Fruit fly (Drosophila melanogaster) whole organism, wandering third instar larva: ENCODE data around the gene CG42299.

ENCODE experiments used
- Abd-B ChIP-seq: fragments of >200 bp; optimal IDR thresholded peaks from 2 replicates; lab custom pipeline; 2017; ENCODE audit warnings: missing biosample characterization, missing genetic modification characterization
- CG32264 ChIP-seq: fragments of 200-800 bp; sonication (Bioruptor generic); optimal IDR thresholded peaks from 2 replicates; lab custom pipeline; 2016; ENCODE audit warnings: missing biosample characterization, missing genetic modification characterization
- CG9705 ChIP-seq: fragments of 200-800 bp; sonication (Bioruptor generic); optimal IDR thresholded peaks from 2 replicates; lab custom pipeline; 2018; ENCODE audit warnings: missing biosample characterization, mild to moderate bottlenecking, missing genetic modification characterization
- CrebA ChIP-seq: fragments of 200-800 bp; sonication (Bioruptor generic); optimal IDR thresholded peaks from 2 replicates; lab custom pipeline; 2016; ENCODE audit warnings: missing biosample characterization, mild to moderate bottlenecking, missing genetic modification characterization, borderline replicate concordance
- Dfd ChIP-seq: fragments of >200 bp; optimal IDR thresholded peaks from 2 replicates; lab custom pipeline; 2017; ENCODE audit warnings: missing biosample characterization, missing genetic modification characterization
- Dif ChIP-seq: fragments of 200-275, 200-300 bp; sonication (Bioruptor generic); optimal IDR thresholded peaks from 2 replicates; lab custom pipeline; 2018; ENCODE audit warnings: missing biosample characterization, missing genetic modification characterization; ENCODE audit not compliant: partially characterized antibody
- GATAd ChIP-seq: sonication (Bioruptor generic); optimal IDR thresholded peaks from 2 replicates; lab custom pipeline; 2016; ENCODE audit warnings: missing biosample characterization, missing genetic modification characterization
- HLH106 ChIP-seq: fragments of 200-800 bp; optimal IDR thresholded peaks from 3 replicates; lab custom pipeline; 2019; ENCODE audit warnings: missing biosample characterization, mild to moderate bottlenecking, missing genetic modification characterization, moderate library complexity
- Hnf4 ChIP-seq: fragments of 200-800 bp; sonication (Bioruptor generic); optimal IDR thresholded peaks from 2 replicates; lab custom pipeline; 2016; ENCODE audit warnings: missing biosample characterization, mild to moderate bottlenecking, missing genetic modification characterization
- Hr78 ChIP-seq: fragments of >200 bp; optimal IDR thresholded peaks from 2 replicates; lab custom pipeline; 2017; ENCODE audit warnings: missing biosample characterization, missing genetic modification characterization
- Hr83 ChIP-seq: fragments of 200-300 bp; sonication (Bioruptor generic); optimal IDR thresholded peaks from 2 replicates; lab custom pipeline; 2016; ENCODE audit warnings: missing biosample characterization, mild to moderate bottlenecking, missing genetic modification characterization, moderate library complexity; ENCODE audit not compliant: poor library complexity, severe bottlenecking
- Jra ChIP-seq: sonication (Bioruptor generic); optimal IDR thresholded peaks from 2 replicates; lab custom pipeline; 2016; ENCODE audit warnings: missing biosample characterization, missing genetic modification characterization
- Mio ChIP-seq: sonication (Bioruptor generic); optimal IDR thresholded peaks from 2 replicates; lab custom pipeline; 2016; ENCODE audit warnings: missing biosample characterization, missing genetic modification characterization
- Myc ChIP-seq: fragments of >200 bp; optimal IDR thresholded peaks from 2 replicates; lab custom pipeline; 2017
- N ChIP-seq: fragments of >200 bp; optimal IDR thresholded peaks from 2 replicates; lab custom pipeline; 2018; ENCODE audit warnings: missing biosample characterization, missing external identifiers, missing genetic modification characterization
- OdsH ChIP-seq: fragments of 200-800 bp; sonication (Bioruptor generic); optimal IDR thresholded peaks from 2 replicates; lab custom pipeline; 2016; ENCODE audit warnings: missing biosample characterization, mild to moderate bottlenecking, missing genetic modification characterization
- Rel ChIP-seq, 2 experiments: fragments of 200-800 bp; sonication (Bioruptor generic) in 1 of 2; optimal IDR thresholded peaks; 2 replicates in 1 of 2; 3 replicates in 1 of 2; lab custom pipeline; 2016 to 2019; ENCODE audit warnings: mild to moderate bottlenecking in 2 of 2, missing biosample characterization in 2 of 2, missing genetic modification characterization in 2 of 2, moderate library complexity in 1 of 2
- Sp1 ChIP-seq: fragments of 200-800 bp; sonication (Bioruptor generic); optimal IDR thresholded peaks from 3 replicates; lab custom pipeline; 2019; ENCODE audit warnings: missing biosample characterization, mild to moderate bottlenecking, missing genetic modification characterization, moderate library complexity
- Vsx2 ChIP-seq: fragments of 200-300, 225-300 bp; sonication (Bioruptor generic); optimal IDR thresholded peaks from 2 replicates; lab custom pipeline; 2018; ENCODE audit warnings: missing biosample characterization, missing genetic modification characterization; ENCODE audit not compliant: partially characterized antibody
- br ChIP-seq: fragments of 200-800 bp; sonication (Bioruptor generic); optimal IDR thresholded peaks from 2 replicates; lab custom pipeline; 2016; ENCODE audit warnings: missing biosample characterization, missing genetic modification characterization
- brk ChIP-seq: fragments of 200-800 bp; sonication (Bioruptor generic); optimal IDR thresholded peaks from 2 replicates; lab custom pipeline; 2016; ENCODE audit warnings: missing biosample characterization, mild to moderate bottlenecking, missing genetic modification characterization
- dl ChIP-seq, 2 experiments: fragments of 175-275, 200-275 bp in 1 of 2; fragments of 200-275 bp in 1 of 2; sonication (Bioruptor generic); optimal IDR thresholded peaks; lab custom pipeline; 2018; ENCODE audit warnings: mild to moderate bottlenecking in 2 of 2, missing biosample characterization in 2 of 2, missing genetic modification characterization in 2 of 2, moderate library complexity in 2 of 2; ENCODE audit not compliant: partially characterized antibody in 2 of 2, insufficient read depth in 1 of 2
- dmrt93B ChIP-seq: fragments of 200-800 bp; sonication (Bioruptor generic); optimal IDR thresholded peaks from 2 replicates; lab custom pipeline; 2018; ENCODE audit warnings: missing biosample characterization, mild to moderate bottlenecking, missing genetic modification characterization
- dsf ChIP-seq: sonication (Bioruptor generic); optimal IDR thresholded peaks from 2 replicates; lab custom pipeline; 2016; ENCODE audit warnings: missing biosample characterization, missing genetic modification characterization, borderline replicate concordance
- ey ChIP-seq: fragments of 200-800 bp; sonication (Bioruptor generic); optimal IDR thresholded peaks from 2 replicates; lab custom pipeline; 2016; ENCODE audit warnings: missing biosample characterization, missing genetic modification characterization
- foxo ChIP-seq, 2 experiments: fragments of 200-800 bp; sonication (Bioruptor generic); optimal IDR thresholded peaks; 2 replicates in 1 of 2; 3 replicates in 1 of 2; lab custom pipeline; 2016 to 2017; ENCODE audit warnings: missing biosample characterization in 2 of 2, missing genetic modification characterization in 2 of 2
- fru ChIP-seq: fragments of 200-800 bp; sonication (Bioruptor generic); optimal IDR thresholded peaks from 3 replicates; lab custom pipeline; 2016; ENCODE audit warnings: missing biosample characterization, mild to moderate bottlenecking, missing genetic modification characterization
- h ChIP-seq: fragments of 200-800 bp; sonication (Bioruptor generic); optimal IDR thresholded peaks from 3 replicates; lab custom pipeline; 2016; ENCODE audit warnings: missing biosample characterization, mild to moderate bottlenecking, missing genetic modification characterization
- jim ChIP-seq: fragments of 175-275, 200-325 bp; sonication (Bioruptor generic); optimal IDR thresholded peaks from 2 replicates; lab custom pipeline; 2016; ENCODE audit warnings: missing biosample characterization, mild to moderate bottlenecking, missing genetic modification characterization
- lola ChIP-seq: fragments of >200 bp; optimal IDR thresholded peaks from 2 replicates; lab custom pipeline; 2017; ENCODE audit warnings: missing biosample characterization, missing genetic modification characterization
- pan ChIP-seq: fragments of >200 bp; optimal IDR thresholded peaks from 2 replicates; lab custom pipeline; 2017
- psq ChIP-seq: fragments of 200-800 bp; sonication (Bioruptor generic); optimal IDR thresholded peaks from 3 replicates; lab custom pipeline; 2017; ENCODE audit warnings: missing biosample characterization, mild to moderate bottlenecking, missing genetic modification characterization, moderate library complexity
- rgr ChIP-seq: fragments of 200-800 bp; sonication (Bioruptor generic); optimal IDR thresholded peaks from 3 replicates; lab custom pipeline; 2016; ENCODE audit warnings: missing biosample characterization, mild to moderate bottlenecking, missing genetic modification characterization
- sage ChIP-seq: fragments of 200-800 bp; sonication (Bioruptor generic); optimal IDR thresholded peaks from 2 replicates; lab custom pipeline; 2016; ENCODE audit warnings: missing biosample characterization, mild to moderate bottlenecking, missing genetic modification characterization
- sv ChIP-seq: fragments of 200-800 bp; sonication (Bioruptor generic); optimal IDR thresholded peaks from 3 replicates; lab custom pipeline; 2016; ENCODE audit warnings: missing biosample characterization, missing genetic modification characterization
- tai ChIP-seq: sonication (Bioruptor generic); optimal IDR thresholded peaks from 2 replicates; lab custom pipeline; 2016; ENCODE audit warnings: missing biosample characterization, missing genetic modification characterization
- usp ChIP-seq: fragments of >200 bp; optimal IDR thresholded peaks from 2 replicates; lab custom pipeline; 2017; ENCODE audit warnings: missing biosample characterization, missing genetic modification characterization
- woc ChIP-seq: sonication (Bioruptor generic); optimal IDR thresholded peaks from 2 replicates; lab custom pipeline; 2016; ENCODE audit warnings: missing biosample characterization, mild to moderate bottlenecking, missing genetic modification characterization

Gene CG42299

dm6 chrX:15620439-15621227 is 45.1 kb upstream of the CG42299 start:
- no peak for TF ChIP-seq tai
- no peak for TF ChIP-seq Rel (GFP tag; optimal IDR thresholded peaks at IDR 0.05; lab: Kevin White, UChicago)
- no peak for TF ChIP-seq Rel (tag; optimal IDR thresholded peaks at IDR 0.05; lab: Kevin White, UChicago)
- TF ChIP-seq Hr78: no peak
- TF ChIP-seq Abd-B (GFP tag; lab: Kevin White, UChicago): no peak
- no peak for TF ChIP-seq foxo (GFP tag; optimal IDR thresholded peaks at IDR 0.05; lab: Kevin White, UChicago)
- no peak for TF ChIP-seq dl (GFP tag; optimal IDR thresholded peaks at IDR 0.05; lab: Kevin White, UChicago; ENCODE audit: insufficient read depth in 1 of 2, partially characterized antibody in 2 of 2)
- TF ChIP-seq, all 38 proteins: peak for 0

dm6 chrX:15619631-15619960 is 44.1 kb upstream of the CG42299 start:
- TF ChIP-seq Dfd (GFP tag; lab: Kevin White, UChicago) (peak; percentile 29), rgr (GFP tag; lab: Kevin White, UChicago) (no peak)
- TF ChIP-seq, all 38 proteins: peak for 1

dm6 chrX:15618953-15619630 is 43.6 kb upstream of the CG42299 start:
- peak; percentile 39 for TF ChIP-seq h
- TF ChIP-seq fru: peak; percentile 0
- no peak for TF ChIP-seq CrebA (GFP tag; lab: Kevin White, UChicago)
- TF ChIP-seq sv (GFP tag; lab: Kevin White, UChicago): peak; percentile 5
- no peak for TF ChIP-seq dl (GFP tag; optimal IDR thresholded peaks at IDR 0.05; lab: Kevin White, UChicago; ENCODE audit: insufficient read depth in 1 of 2, partially characterized antibody in 2 of 2)
- peak; percentile 44 for TF ChIP-seq ey
- peak; percentile 39 for TF ChIP-seq OdsH (GFP tag; lab: Kevin White, UChicago)
- peak; percentile 26 for TF ChIP-seq HLH106 (tag; lab: Kevin White, UChicago)
- TF ChIP-seq rgr (GFP tag; lab: Kevin White, UChicago): peak; percentile 25
- peak; percentile 23 for TF ChIP-seq dmrt93B (GFP tag; lab: Kevin White, UChicago)
- peak; percentile 12 for TF ChIP-seq Sp1 (GFP tag; lab: Kevin White, UChicago)
- peak in 1 of 2 experiments; percentile 53 for TF ChIP-seq foxo (GFP tag; optimal IDR thresholded peaks at IDR 0.05; lab: Kevin White, UChicago)
- TF ChIP-seq Dfd (GFP tag; lab: Kevin White, UChicago): no peak

dm6 chrX:15617916-15618315 is 42.4 kb upstream of the CG42299 start:
- TF ChIP-seq Dfd (GFP tag; lab: Kevin White, UChicago): no peak
- no peak for TF ChIP-seq usp (GFP tag; lab: Kevin White, UChicago)
- no peak for TF ChIP-seq lola
- no peak for TF ChIP-seq Hr78
- TF ChIP-seq N (GFP tag; lab: Kevin White, UChicago): no peak
- TF ChIP-seq pan (lab: Kevin White, UChicago): no peak
- TF ChIP-seq Sp1 (GFP tag; lab: Kevin White, UChicago): peak; percentile 19
- TF ChIP-seq dmrt93B (GFP tag; lab: Kevin White, UChicago): no peak
- peak; percentile 60 for TF ChIP-seq rgr (GFP tag; lab: Kevin White, UChicago)
- no peak for TF ChIP-seq sv (GFP tag; lab: Kevin White, UChicago)
- no peak for TF ChIP-seq dsf (GFP tag; lab: Kevin White, UChicago)
- TF ChIP-seq Rel (GFP tag; optimal IDR thresholded peaks at IDR 0.05; lab: Kevin White, UChicago): no peak
- TF ChIP-seq Rel (tag; optimal IDR thresholded peaks at IDR 0.05; lab: Kevin White, UChicago): no peak
- TF ChIP-seq woc (GFP tag; lab: Kevin White, UChicago): no peak
- no peak for TF ChIP-seq Vsx2 (GFP tag; lab: Kevin White, UChicago)
- peak in 1 of 2 experiments; percentile 37 for TF ChIP-seq foxo (GFP tag; optimal IDR thresholded peaks at IDR 0.05; lab: Kevin White, UChicago)
- no peak for TF ChIP-seq sage (GFP tag; lab: Kevin White, UChicago)
- no peak for TF ChIP-seq br (GFP tag; lab: Kevin White, UChicago)
- TF ChIP-seq ey: no peak
- no peak for TF ChIP-seq Dif (GFP tag; lab: Kevin White, UChicago)
- TF ChIP-seq brk (GFP tag; lab: Kevin White, UChicago): no peak
- peak; percentile 14 for TF ChIP-seq OdsH (GFP tag; lab: Kevin White, UChicago)
- no peak for TF ChIP-seq tai
- no peak for TF ChIP-seq fru
- TF ChIP-seq HLH106 (tag; lab: Kevin White, UChicago): peak; percentile 42
- no peak for TF ChIP-seq dl (GFP tag; optimal IDR thresholded peaks at IDR 0.05; lab: Kevin White, UChicago; ENCODE audit: insufficient read depth in 1 of 2, partially characterized antibody in 2 of 2)
- TF ChIP-seq h: peak; percentile 25
- no peak for TF ChIP-seq Myc (lab: Kevin White, UChicago)
- no peak for TF ChIP-seq CG9705 (GFP tag; lab: Kevin White, UChicago)
- no peak for TF ChIP-seq CrebA (GFP tag; lab: Kevin White, UChicago)
- no peak for TF ChIP-seq Abd-B (GFP tag; lab: Kevin White, UChicago)
- no peak for TF ChIP-seq Mio (GFP tag; lab: Kevin White, UChicago)
- no peak for TF ChIP-seq GATAd (GFP tag; lab: Kevin White, UChicago)
- peak; percentile 9 for TF ChIP-seq Hnf4 (GFP tag; lab: Kevin White, UChicago)
- peak; percentile 24 for TF ChIP-seq psq (GFP tag; lab: Kevin White, UChicago)
- TF ChIP-seq jim (GFP tag; lab: Kevin White, UChicago): no peak
- no peak for TF ChIP-seq CG32264
- TF ChIP-seq Hr83 (GFP tag; lab: Kevin White, UChicago): no peak
- no peak for TF ChIP-seq Jra
